Fruit fly (Drosophila melanogaster) whole organism, embryonic: ENCODE measurements around the gene Pde9.
A peak's percentile ranks its signal among the peaks of the same experiment; 100 is the strongest.

ENCODE experiments used
- ATbp ChIP-seq: fragments of 200-800 bp; sonication (Bioruptor generic); optimal IDR thresholded peaks from 2 replicates; lab custom pipeline; 2017; ENCODE audit warnings: missing biosample characterization, mild to moderate bottlenecking, missing genetic modification characterization, missing genetic modification reagents
- CG10209 ChIP-seq: fragments of 200-800 bp; sonication (Bioruptor generic); optimal IDR thresholded peaks from 3 replicates; lab custom pipeline; 2017; ENCODE audit warnings: missing biosample characterization, mild to moderate bottlenecking, missing genetic modification characterization, missing genetic modification reagents
- CG10267 ChIP-seq: fragments of 200-800 bp; sonication (Bioruptor generic); optimal IDR thresholded peaks from 2 replicates; lab custom pipeline; 2018; ENCODE audit warnings: missing biosample characterization, mild to moderate bottlenecking, missing genetic modification characterization, moderate library complexity
- CG11093 ChIP-seq: fragments of 200-800 bp; sonication (Bioruptor generic); IDR thresholded peaks from 3 replicates; pipeline ENCODE4 v1.3.6; 2022; ENCODE audit warnings: missing biosample characterization, missing genetic modification characterization
- CG11504 ChIP-seq: fragments of 200-800 bp; sonication (Bioruptor generic); optimal IDR thresholded peaks from 3 replicates; lab custom pipeline; 2019; ENCODE audit warnings: missing biosample characterization, mild to moderate bottlenecking, missing genetic modification characterization, moderate library complexity
- CG1233 ChIP-seq: fragments of 200-800 bp; sonication (Bioruptor generic); optimal IDR thresholded peaks from 4 replicates; lab custom pipeline; 2018; ENCODE audit warnings: missing biosample characterization, mild to moderate bottlenecking, missing genetic modification characterization
- CG13287 ChIP-seq: fragments of 200-800 bp; sonication (Bioruptor generic); IDR thresholded peaks from 2 replicates; pipeline ENCODE4 v1.3.6; 2022; ENCODE audit warnings: missing biosample characterization, missing genetic modification characterization; ENCODE audit not compliant: partially characterized antibody
- CG14441 ChIP-seq: fragments of 200-800 bp; sonication (Bioruptor generic); IDR thresholded peaks from 2 replicates; pipeline ENCODE4 v1.3.6; 2022; ENCODE audit warnings: missing biosample characterization, missing genetic modification characterization
- CG1529 ChIP-seq: fragments of 200-800 bp; sonication (Bioruptor generic); optimal IDR thresholded peaks from 3 replicates; lab custom pipeline; 2018; ENCODE audit warnings: missing biosample characterization, missing genetic modification characterization
- CG18599 ChIP-seq: fragments of 200-800 bp; sonication (Bioruptor generic); optimal IDR thresholded peaks from 3 replicates; lab custom pipeline; 2017; ENCODE audit warnings: missing biosample characterization, missing genetic modification characterization, mild to moderate bottlenecking, moderate library complexity, missing genetic modification reagents
- CG2116 ChIP-seq: fragments of 200-800 bp; sonication (Bioruptor generic); optimal IDR thresholded peaks from 3 replicates; lab custom pipeline; 2018; ENCODE audit warnings: missing biosample characterization, mild to moderate bottlenecking, missing genetic modification characterization
- CG2678 ChIP-seq: fragments of 200-800 bp; sonication (Bioruptor generic); optimal IDR thresholded peaks from 3 replicates; lab custom pipeline; 2019; ENCODE audit warnings: missing biosample characterization, mild to moderate bottlenecking, missing genetic modification characterization, moderate library complexity
- CG3281 ChIP-seq: fragments of 200-800 bp; sonication (Bioruptor generic); optimal IDR thresholded peaks from 3 replicates; lab custom pipeline; 2017; ENCODE audit warnings: missing biosample characterization, mild to moderate bottlenecking, missing genetic modification characterization
- CG4282 ChIP-seq: fragments of 200-800 bp; sonication (Bioruptor generic); optimal IDR thresholded peaks from 2 replicates; lab custom pipeline; 2016; ENCODE audit warnings: missing biosample characterization, missing genetic modification characterization
- CG4707 ChIP-seq: fragments of 200-800 bp; sonication (Bioruptor generic); optimal IDR thresholded peaks from 2 replicates; lab custom pipeline; 2018; ENCODE audit warnings: missing biosample characterization, mild to moderate bottlenecking, missing genetic modification characterization, moderate library complexity
- CG4730 ChIP-seq: fragments of 200-800 bp; sonication (Bioruptor generic); IDR thresholded peaks from 2 replicates; pipeline ENCODE4 v1.3.6; 2022; ENCODE audit warnings: missing biosample characterization, missing genetic modification characterization
- CG6654 ChIP-seq: fragments of 200-800 bp; sonication (Bioruptor generic); optimal IDR thresholded peaks from 2 replicates; lab custom pipeline; 2017; ENCODE audit warnings: missing biosample characterization, mild to moderate bottlenecking, missing genetic modification characterization
- CG7372 ChIP-seq: fragments of 200-800 bp; sonication (Bioruptor generic); IDR thresholded peaks from 2 replicates; pipeline ENCODE4 v1.3.6; 2022; ENCODE audit warnings: missing biosample characterization, missing genetic modification characterization
- CG8478 ChIP-seq: fragments of >200 bp; optimal IDR thresholded peaks from 2 replicates; lab custom pipeline; 2018
- CG8924 ChIP-seq: fragments of 200-800 bp; optimal IDR thresholded peaks from 3 replicates; lab custom pipeline; 2019; ENCODE audit warnings: missing biosample characterization, mild to moderate bottlenecking, missing genetic modification characterization, moderate library complexity
- Camta ChIP-seq: fragments of 200-800 bp; sonication (Bioruptor generic); optimal IDR thresholded peaks from 2 replicates; lab custom pipeline; 2016; ENCODE audit warnings: missing biosample characterization, missing genetic modification characterization
- Doc2 ChIP-seq: fragments of 200-800 bp; sonication (Bioruptor generic); IDR thresholded peaks from 2 replicates; pipeline ENCODE4 v1.3.6; 2022; ENCODE audit warnings: missing biosample characterization, missing genetic modification characterization
- Drgx ChIP-seq: fragments of 200-800 bp; sonication (Bioruptor generic); IDR thresholded peaks from 2 replicates; pipeline ENCODE4 v1.3.6; 2022; ENCODE audit warnings: missing biosample characterization, missing genetic modification characterization
- Gsc ChIP-seq: fragments of 200-800 bp; sonication (Bioruptor generic); IDR thresholded peaks from 2 replicates; pipeline ENCODE4 v1.3.6; 2022; ENCODE audit warnings: missing biosample characterization, missing genetic modification characterization
- Med ChIP-seq: fragments of 200-800 bp; sonication (Bioruptor generic); peaks from one replicate; lab custom pipeline; 2016; ENCODE audit warnings: missing biosample characterization, missing genetic modification characterization, mild to moderate bottlenecking, inconsistent platforms, moderate library complexity
- NK7.1 ChIP-seq: fragments of 200-800 bp; sonication (Bioruptor generic); optimal IDR thresholded peaks from 3 replicates; lab custom pipeline; 2016; ENCODE audit warnings: missing biosample characterization, missing genetic modification characterization
- Neu2 ChIP-seq: fragments of 200-800 bp; sonication (Bioruptor generic); optimal IDR thresholded peaks from 3 replicates; lab custom pipeline; 2016; ENCODE audit warnings: missing biosample characterization, missing genetic modification characterization, borderline replicate concordance
- Oli ChIP-seq: fragments of 200-800 bp; sonication (Bioruptor generic); optimal IDR thresholded peaks from 2 replicates; lab custom pipeline; 2018; ENCODE audit warnings: missing biosample characterization, mild to moderate bottlenecking, missing genetic modification characterization, moderate library complexity
- Pdp1 ChIP-seq, 2 experiments: fragments of 200-800 bp; sonication (Bioruptor generic); optimal IDR thresholded peaks; 3 replicates each; lab custom pipeline; 2016; ENCODE audit warnings: missing biosample characterization in 2 of 2, missing genetic modification characterization in 2 of 2, mild to moderate bottlenecking in 1 of 2, moderate library complexity in 1 of 2
- Sin3A ChIP-seq: fragments of >200 bp; optimal IDR thresholded peaks from 2 replicates; lab custom pipeline; 2018
- Sox102F ChIP-seq: fragments of 200-800 bp; sonication (Bioruptor generic); optimal IDR thresholded peaks from 2 replicates; lab custom pipeline; 2018; ENCODE audit warnings: missing biosample characterization, mild to moderate bottlenecking, missing genetic modification characterization, moderate library complexity
- chm ChIP-seq: fragments of 200-800 bp; sonication (Bioruptor generic); IDR thresholded peaks from 2 replicates; pipeline ENCODE4 v1.3.6; 2022; ENCODE audit warnings: missing biosample characterization, missing genetic modification characterization
- ci ChIP-seq: fragments of 200-800 bp; sonication (Bioruptor generic); IDR thresholded peaks from 3 replicates; pipeline ENCODE4 v1.3.6; 2022; ENCODE audit warnings: missing biosample characterization, missing genetic modification characterization
- ewg ChIP-seq: fragments of 200-800 bp; sonication (Bioruptor generic); optimal IDR thresholded peaks from 3 replicates; lab custom pipeline; 2017; ENCODE audit warnings: mild to moderate bottlenecking, missing biosample characterization, missing genetic modification reagents, missing genetic modification characterization
- fd64A ChIP-seq: fragments of 200-800 bp; sonication (Bioruptor generic); optimal IDR thresholded peaks from 3 replicates; lab custom pipeline; 2018; ENCODE audit warnings: missing biosample characterization, mild to moderate bottlenecking, missing genetic modification characterization
- gem ChIP-seq: fragments of 200-800 bp; sonication (Bioruptor generic); optimal IDR thresholded peaks from 2 replicates; lab custom pipeline; 2019; ENCODE audit warnings: missing biosample characterization, mild to moderate bottlenecking, missing genetic modification characterization, moderate library complexity
- ham ChIP-seq: fragments of 200-800 bp; sonication (Bioruptor generic); IDR thresholded peaks from 2 replicates; pipeline ENCODE4 v1.3.6; 2022; ENCODE audit warnings: missing biosample characterization, missing genetic modification characterization
- insv ChIP-seq, 2 experiments: fragments of 200-800 bp; sonication (Bioruptor generic); optimal IDR thresholded peaks; 3 replicates each; lab custom pipeline; 2016 to 2018; ENCODE audit warnings: missing biosample characterization in 2 of 2, missing genetic modification characterization in 2 of 2
- kay ChIP-seq: fragments of 200-800 bp; sonication (Bioruptor generic); optimal IDR thresholded peaks from 2 replicates; lab custom pipeline; 2016; ENCODE audit warnings: missing biosample characterization, missing genetic modification characterization
- lov ChIP-seq, 2 experiments: fragments of 200-800 bp in 1 of 2; fragments of >200 bp in 1 of 2; sonication (Bioruptor generic) in 1 of 2; IDR thresholded peaks in 1 of 2; optimal IDR thresholded peaks in 1 of 2; 2 replicates in 1 of 2; 3 replicates in 1 of 2; pipeline versions ENCODE4 v1.3.6 to Lab custom; 2017 to 2022; ENCODE audit warnings: missing biosample characterization in 1 of 2, missing genetic modification characterization in 1 of 2
- p53 ChIP-seq: fragments of 200-800 bp; sonication (Bioruptor generic); optimal IDR thresholded peaks from 2 replicates; lab custom pipeline; 2016; ENCODE audit warnings: missing biosample characterization, missing genetic modification characterization
- prd ChIP-seq, 3 experiments: fragments of >200 bp in 2 of 3; fragments of 200-800 bp in 1 of 3; sonication (Bioruptor generic) in 1 of 3; optimal IDR thresholded peaks in 2 of 3; IDR thresholded peaks in 1 of 3; 2 replicates in 2 of 3; 3 replicates in 1 of 3; pipeline versions ENCODE4 v1.3.6 to Lab custom; 2017 to 2022; ENCODE audit warnings: missing biosample characterization in 1 of 3, missing genetic modification characterization in 1 of 3
- sima ChIP-seq: fragments of 200-800 bp; sonication (Bioruptor generic); optimal IDR thresholded peaks from 2 replicates; lab custom pipeline; 2016; ENCODE audit warnings: missing biosample characterization, missing genetic modification characterization
- tap ChIP-seq: fragments of 200-800 bp; optimal IDR thresholded peaks from 3 replicates; lab custom pipeline; 2019; ENCODE audit warnings: missing biosample characterization, mild to moderate bottlenecking, missing genetic modification characterization, moderate library complexity
- tio ChIP-seq: fragments of 200-800 bp; sonication (Bioruptor generic); optimal IDR thresholded peaks from 2 replicates; lab custom pipeline; 2017; ENCODE audit warnings: missing biosample characterization, missing genetic modification characterization, inconsistent platforms
- zen2 ChIP-seq: fragments of 200-800 bp; sonication (Bioruptor generic); IDR thresholded peaks from 3 replicates; pipeline ENCODE4 v1.3.6; 2022; ENCODE audit warnings: missing biosample characterization, missing genetic modification characterization; ENCODE audit not compliant: partially characterized antibody

Gene Pde9

DNA sequence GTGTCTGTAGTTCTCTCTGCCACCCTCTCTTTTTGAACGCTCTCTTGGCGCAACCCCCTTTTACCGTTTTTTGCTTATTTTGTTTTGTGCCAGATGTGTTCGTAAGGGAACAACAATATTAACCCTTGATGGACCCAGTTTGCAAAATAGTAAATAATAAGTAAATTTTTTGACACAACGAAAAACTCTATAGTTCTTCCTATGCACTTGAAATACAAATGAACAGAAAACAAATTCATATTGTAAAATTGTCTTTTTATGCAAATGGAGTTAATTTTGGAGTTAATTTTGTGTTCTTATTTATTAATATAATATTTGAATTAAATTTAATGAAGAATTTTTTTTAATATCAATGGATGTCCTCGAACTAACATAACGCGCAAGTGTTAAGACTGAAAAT is 131.4 kb downstream of the Pde9 start (continued):
- no peak for TF ChIP-seq Oli
- no peak for TF ChIP-seq CG4282 (GFP tag; lab: Kevin White, UChicago)
- no peak for TF ChIP-seq CG13287 (GFP tag; lab: Robert Waterston, UW)
- no peak for TF ChIP-seq prd (optimal IDR thresholded peaks at IDR 0.05; lab: Kevin White, UChicago)
- no peak for TF ChIP-seq prd (GFP tag; IDR thresholded peaks at IDR 0.05; lab: Robert Waterston, UW)
- TF ChIP-seq Sin3A = no peak
- no peak for TF ChIP-seq Drgx (GFP tag; lab: Robert Waterston, UW)
- peak; percentile 54 for TF ChIP-seq CG18599 (GFP tag; lab: Kevin White, UChicago)
- TF ChIP-seq CG1233 (GFP tag; lab: Kevin White, UChicago) = no peak
- no peak for TF ChIP-seq CG6654 (GFP tag; lab: Kevin White, UChicago)
- no peak for TF ChIP-seq Pdp1 (GFP tag; optimal IDR thresholded peaks at IDR 0.05; lab: Kevin White, UChicago)
- TF ChIP-seq Doc2 (GFP tag; lab: Robert Waterston, UW) = no peak
- no peak for TF ChIP-seq CG1529 (GFP tag; lab: Kevin White, UChicago)
- no peak for TF ChIP-seq NK7.1 (GFP tag; lab: Kevin White, UChicago)
- TF ChIP-seq sima (GFP tag; lab: Kevin White, UChicago) = no peak
- TF ChIP-seq insv (GFP tag; optimal IDR thresholded peaks at IDR 0.05; lab: Kevin White, UChicago) = no peak
- peak; percentile 5 for TF ChIP-seq CG11504 (tag; lab: Kevin White, UChicago)
- peak; percentile 8 for TF ChIP-seq CG2678
- no peak for TF ChIP-seq lov (optimal IDR thresholded peaks at IDR 0.05; lab: Kevin White, UChicago)
- TF ChIP-seq lov (GFP tag; IDR thresholded peaks at IDR 0.05; lab: Robert Waterston, UW) = no peak
- no peak for TF ChIP-seq Neu2 (GFP tag; lab: Kevin White, UChicago)
- no peak for TF ChIP-seq Sox102F (GFP tag; lab: Kevin White, UChicago)
- no peak for TF ChIP-seq Camta (GFP tag; lab: Kevin White, UChicago)
- no peak for TF ChIP-seq CG10267 (tag; lab: Kevin White, UChicago)
- TF ChIP-seq CG4730 (GFP tag; lab: Robert Waterston, UW) = no peak
- TF ChIP-seq CG7372 (GFP tag; lab: Robert Waterston, UW) = no peak
- TF ChIP-seq ATbp (GFP tag; lab: Kevin White, UChicago) = no peak
- no peak for TF ChIP-seq CG2116 (GFP tag; lab: Kevin White, UChicago)
- TF ChIP-seq zen2 (GFP tag; lab: Robert Waterston, UW) = no peak
- TF ChIP-seq CG3281 (GFP tag; lab: Kevin White, UChicago) = peak; percentile 12
- TF ChIP-seq tap = peak; percentile 31
- TF ChIP-seq ci (GFP tag; lab: Robert Waterston, UW) = no peak
- TF ChIP-seq gem (tag; lab: Kevin White, UChicago) = peak; percentile 14
- TF ChIP-seq chm = no peak
- no peak for TF ChIP-seq Gsc
- peak; percentile 28 for TF ChIP-seq Med (GFP tag; lab: Kevin White, UChicago)
- TF ChIP-seq p53 (GFP tag; lab: Kevin White, UChicago) = no peak
- no peak for TF ChIP-seq CG4707 (GFP tag; lab: Kevin White, UChicago)
- TF ChIP-seq CG10209 (GFP tag; lab: Kevin White, UChicago) = no peak
- no peak for TF ChIP-seq ewg (GFP tag; lab: Kevin White, UChicago)
- TF ChIP-seq CG14441 (GFP tag; lab: Robert Waterston, UW) = no peak
- no peak for TF ChIP-seq ham
- TF ChIP-seq fd64A (GFP tag; lab: Kevin White, UChicago) = no peak
- TF ChIP-seq CG8478 (lab: Kevin White, UChicago) = no peak
- no peak for TF ChIP-seq tio (GFP tag; lab: Kevin White, UChicago)
- no peak for TF ChIP-seq CG11093 (GFP tag; lab: Robert Waterston, UW)
- no peak for TF ChIP-seq kay (GFP tag; lab: Kevin White, UChicago)
- TF ChIP-seq CG8924 (tag; lab: Kevin White, UChicago) = peak; percentile 26
